Worm (Caenorhabditis elegans) whole organism, L4 larva: ENCODE results near the gene clec-162.

ENCODE experiments used
- Y5F2A.4 ChIP-seq: fragments of 200-800 bp; sonication (Bioruptor generic); optimal IDR thresholded peaks from 2 replicates; lab custom pipeline; 2018; ENCODE audit warnings: mild to moderate bottlenecking, missing genetic modification characterization, missing compliant biosample characterization
- aha-1 ChIP-seq: fragments of 150-350 bp; peaks from one replicate; lab custom pipeline; 2014; ENCODE audit warnings: missing biosample characterization, missing genetic modification characterization
- aly-2 ChIP-seq: sonication (generic microtip); optimal IDR thresholded peaks from 2 replicates; lab custom pipeline; 2018; ENCODE audit warnings: missing biosample characterization, missing genetic modification characterization
- attf-4 ChIP-seq: sonication (generic microtip); optimal IDR thresholded peaks from 3 replicates; lab custom pipeline; 2017; ENCODE audit warnings: missing biosample characterization, missing genetic modification characterization
- ceh-28 ChIP-seq: fragments of 150-350 bp; optimal IDR thresholded peaks from 2 replicates; lab custom pipeline; 2014; ENCODE audit warnings: missing biosample characterization, missing genetic modification reagents, missing genetic modification characterization
- ceh-32 ChIP-seq: sonication (generic microtip); optimal IDR thresholded peaks from 2 replicates; lab custom pipeline; 2016; ENCODE audit warnings: mild to moderate bottlenecking, missing genetic modification characterization, missing compliant biosample characterization; ENCODE audit not compliant: poor library complexity
- ceh-62 ChIP-seq: sonication (generic microtip); optimal IDR thresholded peaks from 2 replicates; lab custom pipeline; 2017; ENCODE audit warnings: missing biosample characterization, missing genetic modification characterization
- ces-1 ChIP-seq: fragments of 150-350 bp; sonication (generic microtip); optimal IDR thresholded peaks from 4 replicates; lab custom pipeline; 2014; ENCODE audit warnings: missing biosample characterization, missing genetic modification reagents, missing genetic modification characterization
- daf-16 ChIP-seq, 3 experiments: sonication (generic microtip); optimal IDR thresholded peaks; 2 replicates each; lab custom pipeline; 2016 to 2017; ENCODE audit warnings: missing genetic modification characterization in 3 of 3, missing genetic modification reagents in 3 of 3, mild to moderate bottlenecking in 2 of 3, missing compliant biosample characterization in 2 of 3, missing biosample characterization in 1 of 3, moderate library complexity in 1 of 3
- daf-19 ChIP-seq: fragments of 200-800 bp; sonication (Bioruptor generic); conservative IDR thresholded peaks from 2 replicates; pipeline ENCODE4 v1.3.6; 2022; ENCODE audit warnings: missing genetic modification characterization, missing compliant biosample characterization
- dmd-6 ChIP-seq: fragments of 200-800 bp; sonication (Bioruptor generic); IDR thresholded peaks from 2 replicates; pipeline ENCODE4 v1.3.6; 2022; ENCODE audit warnings: missing genetic modification reagents, missing genetic modification characterization, missing compliant biosample characterization
- dmd-9 ChIP-seq: fragments of 200-800 bp; sonication (Bioruptor generic); IDR thresholded peaks from 2 replicates; pipeline ENCODE4 v1.3.6; 2022; ENCODE audit warnings: missing genetic modification reagents, missing genetic modification characterization, missing compliant biosample characterization
- dpl-1 ChIP-seq: fragments of 150-350 bp; optimal IDR thresholded peaks from 2 replicates; lab custom pipeline; 2014; ENCODE audit warnings: missing biosample characterization, missing genetic modification reagents, missing genetic modification characterization
- dve-1 ChIP-seq: sonication (generic microtip); optimal IDR thresholded peaks from 2 replicates; lab custom pipeline; 2017; ENCODE audit warnings: antibody characterized with exemption, mild to moderate bottlenecking, missing genetic modification characterization, missing compliant biosample characterization; ENCODE audit not compliant: insufficient read depth
- fos-1 ChIP-seq: fragments of 150-350 bp; optimal IDR thresholded peaks from 2 replicates; lab custom pipeline; 2014; ENCODE audit warnings: missing biosample characterization, missing genetic modification characterization
- hlh-11 ChIP-seq: fragments of 200-800 bp; sonication (Bioruptor generic); optimal IDR thresholded peaks from 2 replicates; lab custom pipeline; 2018; ENCODE audit warnings: mild to moderate bottlenecking, missing genetic modification characterization, missing compliant biosample characterization
- hlh-30 ChIP-seq: sonication (generic microtip); optimal IDR thresholded peaks from 2 replicates; lab custom pipeline; 2017; ENCODE audit warnings: antibody characterized with exemption, mild to moderate bottlenecking, missing genetic modification characterization, missing compliant biosample characterization; ENCODE audit not compliant: insufficient read depth
- lin-13 ChIP-seq: fragments of 150-350 bp; optimal IDR thresholded peaks from 2 replicates; lab custom pipeline; 2014; ENCODE audit warnings: missing biosample characterization, missing genetic modification reagents, missing genetic modification characterization
- lin-38 ChIP-seq: fragments of 200-800 bp; sonication (Bioruptor generic); IDR thresholded peaks from 2 replicates; pipeline ENCODE4 v1.3.6; 2022; ENCODE audit warnings: missing genetic modification reagents, missing genetic modification characterization, missing compliant biosample characterization
- lin-39 ChIP-seq: fragments of 150-350 bp; optimal IDR thresholded peaks from 2 replicates; lab custom pipeline; 2014; ENCODE audit warnings: missing biosample characterization, missing genetic modification reagents, missing genetic modification characterization
- lir-3 ChIP-seq: sonication (generic microtip); optimal IDR thresholded peaks from 2 replicates; lab custom pipeline; 2016; ENCODE audit warnings: mild to moderate bottlenecking, missing genetic modification characterization, missing compliant biosample characterization
- mdl-1 ChIP-seq, 2 experiments: fragments of 150-350 bp in 1 of 2; sonication (generic microtip) in 1 of 2; optimal IDR thresholded peaks; 2 replicates each; lab custom pipeline; 2014 to 2017; ENCODE audit warnings: missing biosample characterization in 2 of 2, missing genetic modification characterization in 2 of 2
- mdt-29 ChIP-seq: fragments of 200-800 bp; sonication (Bioruptor generic); IDR thresholded peaks from 2 replicates; pipeline ENCODE4 v1.3.6; 2022; ENCODE audit warnings: missing genetic modification reagents, missing genetic modification characterization, missing compliant biosample characterization
- nhr-10 ChIP-seq: fragments of 150-350 bp; optimal IDR thresholded peaks from 2 replicates; lab custom pipeline; 2014; ENCODE audit warnings: missing biosample characterization, missing genetic modification characterization
- nhr-102 ChIP-seq: sonication (generic microtip); optimal IDR thresholded peaks from 2 replicates; lab custom pipeline; 2016; ENCODE audit warnings: mild to moderate bottlenecking, missing genetic modification characterization, moderate library complexity, missing compliant biosample characterization
- nhr-237 ChIP-seq: sonication (generic microtip); optimal IDR thresholded peaks from 2 replicates; lab custom pipeline; 2017; ENCODE audit warnings: missing biosample characterization, missing genetic modification characterization
- nhr-28 ChIP-seq: fragments of 150-350 bp; optimal IDR thresholded peaks from 2 replicates; lab custom pipeline; 2014; ENCODE audit warnings: missing biosample characterization, missing genetic modification characterization
- nhr-42 ChIP-seq: fragments of 200-800 bp; sonication (Bioruptor generic); IDR thresholded peaks from 2 replicates; pipeline ENCODE4 v1.3.6; 2022; ENCODE audit warnings: missing genetic modification characterization, missing compliant biosample characterization
- nhr-48 ChIP-seq: sonication (generic microtip); optimal IDR thresholded peaks from 2 replicates; lab custom pipeline; 2016; ENCODE audit warnings: mild to moderate bottlenecking, missing genetic modification characterization, missing compliant biosample characterization
- nhr-77 ChIP-seq: fragments of 150-350 bp; optimal IDR thresholded peaks from 2 replicates; lab custom pipeline; 2014; ENCODE audit warnings: missing biosample characterization, missing genetic modification characterization
- php-3 ChIP-seq: fragments of 200-800 bp; sonication (Bioruptor generic); IDR thresholded peaks from 2 replicates; pipeline ENCODE4 v1.3.6; 2022; ENCODE audit warnings: missing genetic modification reagents, missing genetic modification characterization, missing compliant biosample characterization
- pqm-1 ChIP-seq: sonication (generic microtip); optimal IDR thresholded peaks from 2 replicates; lab custom pipeline; 2017; ENCODE audit warnings: missing biosample characterization, missing genetic modification characterization
- sdz-12 ChIP-seq: fragments of 200-800 bp; sonication (Bioruptor generic); optimal IDR thresholded peaks from 2 replicates; lab custom pipeline; 2018; ENCODE audit warnings: mild to moderate bottlenecking, missing genetic modification characterization, missing compliant biosample characterization
- set-16 ChIP-seq: fragments of 200-800 bp; sonication (Bioruptor generic); IDR thresholded peaks from 2 replicates; pipeline ENCODE4 v1.3.6; 2022; ENCODE audit warnings: missing genetic modification reagents, missing genetic modification characterization, missing compliant biosample characterization
- spr-1 ChIP-seq: sonication (generic microtip); optimal IDR thresholded peaks from 2 replicates; lab custom pipeline; 2016; ENCODE audit warnings: mild to moderate bottlenecking, missing genetic modification characterization, missing compliant biosample characterization
- tra-1 ChIP-seq: fragments of 200-800 bp; sonication (Bioruptor generic); IDR thresholded peaks from 2 replicates; pipeline ENCODE4 v1.3.6; 2022; ENCODE audit warnings: missing genetic modification reagents, missing genetic modification characterization, missing compliant biosample characterization
- zag-1 ChIP-seq: fragments of 150-350 bp; optimal IDR thresholded peaks from 2 replicates; lab custom pipeline; 2014; ENCODE audit warnings: missing biosample characterization, missing genetic modification characterization
- zfp-2 ChIP-seq: sonication (generic microtip); optimal IDR thresholded peaks from 2 replicates; lab custom pipeline; 2016; ENCODE audit warnings: mild to moderate bottlenecking, missing genetic modification characterization, missing compliant biosample characterization
- zip-2 ChIP-seq: fragments of 150-350 bp; optimal IDR thresholded peaks from 2 replicates; lab custom pipeline; 2014; ENCODE audit warnings: missing biosample characterization, missing genetic modification characterization
- ztf-11 ChIP-seq: fragments of 150-350 bp; optimal IDR thresholded peaks from 2 replicates; lab custom pipeline; 2014; ENCODE audit warnings: missing biosample characterization, missing genetic modification characterization

clec-162 gene

DNA sequence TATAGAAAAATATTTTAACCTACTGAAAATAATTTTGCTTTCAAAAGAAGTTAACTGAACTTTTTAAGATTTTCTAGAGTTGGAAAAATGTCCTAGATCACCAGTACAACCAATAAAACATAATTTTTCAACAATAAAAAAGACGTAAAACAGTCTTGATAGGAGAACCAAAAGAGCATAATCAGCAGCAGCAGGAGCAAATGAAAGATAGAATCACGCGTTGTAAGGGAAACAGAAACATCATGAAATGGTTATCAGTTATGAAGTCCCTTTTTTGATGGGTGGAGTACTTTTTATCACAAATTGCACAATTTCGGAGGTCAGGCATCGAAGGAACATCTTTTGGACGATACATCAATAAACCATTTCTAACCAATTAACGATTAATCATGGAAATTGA is 3.0 kb downstream of the clec-162 start:
- TF ChIP-seq ces-1 (GFP tag; lab: Kevin White, UChicago): no peak
- no peak for TF ChIP-seq Y5F2A.4 (GFP tag; lab: Kevin White, UChicago)
- TF ChIP-seq hlh-30 (tag; lab: Kevin White, UChicago): peak; percentile 36
- no peak for TF ChIP-seq ztf-11 (tag; lab: Kevin White, UChicago)
- peak; percentile 84 for TF ChIP-seq hlh-11 (tag; lab: Kevin White, UChicago)
- no peak for TF ChIP-seq daf-16 (GFP tag; optimal IDR thresholded peaks at IDR 0.05; lab: Kevin White, UChicago)
- TF ChIP-seq daf-16 (tag; optimal IDR thresholded peaks at IDR 0.05; lab: Kevin White, UChicago): peak; percentile 89
- TF ChIP-seq nhr-77 (tag; lab: Kevin White, UChicago): peak; percentile 77
- TF ChIP-seq set-16 (GFP tag; lab: Robert Waterston, UW): no peak
- TF ChIP-seq tra-1 (GFP tag; lab: Robert Waterston, UW): 0 out of 2 replicates have a peak, but pooled peaks have one; percentile 56
- TF ChIP-seq dve-1 (tag; lab: Kevin White, UChicago): peak; percentile 73
- TF ChIP-seq zag-1 (tag; lab: Kevin White, UChicago): no peak
- TF ChIP-seq ceh-62 (tag; lab: Kevin White, UChicago): no peak
- no peak for TF ChIP-seq daf-19 (GFP tag; lab: Robert Waterston, UW)
- no peak for TF ChIP-seq fos-1 (tag; lab: Kevin White, UChicago)
- no peak for TF ChIP-seq lin-39
- no peak for TF ChIP-seq nhr-10
- peak; percentile 98 for TF ChIP-seq pqm-1
- TF ChIP-seq lin-13: no peak
- no peak for TF ChIP-seq nhr-237 (tag; lab: Kevin White, UChicago)
- no peak for TF ChIP-seq aly-2 (tag; lab: Kevin White, UChicago)
- TF ChIP-seq zip-2 (tag; lab: Kevin White, UChicago): no peak
- no peak for TF ChIP-seq aha-1 (tag; lab: Kevin White, UChicago)
- no peak for TF ChIP-seq spr-1 (tag; lab: Kevin White, UChicago)
- TF ChIP-seq dpl-1 (GFP tag; lab: Kevin White, UChicago): no peak
- TF ChIP-seq zfp-2 (tag; lab: Kevin White, UChicago): no peak
- no peak for TF ChIP-seq dmd-9 (GFP tag; lab: Robert Waterston, UW)
- TF ChIP-seq attf-4 (tag; lab: Kevin White, UChicago): no peak
- TF ChIP-seq nhr-102: peak; percentile 13
- TF ChIP-seq ceh-28 (tag; lab: Kevin White, UChicago): no peak
- TF ChIP-seq ceh-32: no peak
- TF ChIP-seq nhr-42 (GFP tag; lab: Robert Waterston, UW): no peak
- TF ChIP-seq mdl-1 (tag; optimal IDR thresholded peaks at IDR 0.05; lab: Kevin White, UChicago): peak in 1 of 2 experiments; percentile 34
- TF ChIP-seq dmd-6 (GFP tag; lab: Robert Waterston, UW): peak; percentile 91
- TF ChIP-seq php-3 (GFP tag; lab: Robert Waterston, UW): peak; percentile 94
- TF ChIP-seq mdt-29 (GFP tag; lab: Robert Waterston, UW): no peak
- peak; percentile 27 for TF ChIP-seq nhr-48 (tag; lab: Kevin White, UChicago)
- no peak for TF ChIP-seq lin-38 (GFP tag; lab: Robert Waterston, UW)
- no peak for TF ChIP-seq sdz-12 (GFP tag; lab: Kevin White, UChicago)
- TF ChIP-seq lir-3 (tag; lab: Kevin White, UChicago): no peak
- TF ChIP-seq nhr-28: peak; percentile 95

- no peak for TF ChIP-seq ceh-62 (tag; lab: Kevin White, UChicago)
- TF ChIP-seq pqm-1: peak; percentile 6
These were observed 4.8 kb downstream of the clec-162 start, which contains the start of gene ncx-7 for ce11 chrIII:9720191-9720590. ncx-7 (minus strand) TSS chrIII:9720291.
